Worm (Caenorhabditis elegans) whole organism, young adult: Measurements from ENCODE around the gene fbxb-13.

ENCODE experiments used
- B0035.1 ChIP-seq: sonication (generic microtip); optimal IDR thresholded peaks from 2 replicates; lab custom pipeline; 2016; ENCODE audit warnings: missing genetic modification characterization, mild to moderate bottlenecking, missing compliant biosample characterization, missing genotype, missing genetic modification reagents
- B0336.3 ChIP-seq: fragments of 200-800 bp; sonication (Bioruptor generic); IDR thresholded peaks from 2 replicates; pipeline ENCODE4 v1.3.6; 2022; ENCODE audit warnings: missing genetic modification characterization, missing compliant biosample characterization
- rcor-1 ChIP-seq: fragments of 200-800 bp; sonication (Bioruptor generic); IDR thresholded peaks from 2 replicates; pipeline ENCODE4 v1.3.6; 2022; ENCODE audit warnings: missing genetic modification reagents, missing genetic modification characterization, missing compliant biosample characterization
- tbx-9 ChIP-seq: sonication (generic microtip); optimal IDR thresholded peaks from 2 replicates; lab custom pipeline; 2016; ENCODE audit warnings: borderline replicate concordance, missing genetic modification characterization, inconsistent platforms, missing compliant biosample characterization

- TF ChIP-seq rcor-1 (GFP tag; lab: Robert Waterston, UW) (no peak), B0336.3 (GFP tag; lab: Robert Waterston, UW) (no peak), B0035.1 (tag; lab: Kevin White, UChicago) (no peak), tbx-9 (tag; lab: Kevin White, UChicago) (no peak)
These were observed 31.0 kb upstream of the fbxb-13 start, which contains the start of gene F36H5.10 for ce11 chrII:1757033-1757432.
